Worm (Caenorhabditis elegans) whole organism, L1 larva: ENCODE measurements around the gene nstp-2.

Source experiments
- C04F5.9 ChIP-seq: sonication (generic microtip); optimal IDR thresholded peaks from 2 replicates; lab custom pipeline; 2016; ENCODE audit warnings: missing genetic modification characterization, missing compliant biosample characterization
- C16A3.4 ChIP-seq: fragments of 150-350 bp; optimal IDR thresholded peaks from 2 replicates; lab custom pipeline; 2014; ENCODE audit warnings: missing biosample characterization, missing genetic modification characterization
- C34B4.2 ChIP-seq: sonication (generic microtip); optimal IDR thresholded peaks from 2 replicates; lab custom pipeline; 2017; ENCODE audit warnings: mild to moderate bottlenecking, missing genetic modification characterization, missing compliant biosample characterization
- F16B12.6 ChIP-seq: fragments of 150-350 bp; optimal IDR thresholded peaks from 2 replicates; lab custom pipeline; 2014; ENCODE audit warnings: missing biosample characterization, missing genetic modification characterization
- Y116A8C.19 ChIP-seq: sonication (generic microtip); optimal IDR thresholded peaks from 2 replicates; lab custom pipeline; 2016; ENCODE audit warnings: missing compliant biosample characterization, missing genetic modification characterization, borderline replicate concordance
- aha-1 ChIP-seq: fragments of 150-350 bp; optimal IDR thresholded peaks from 2 replicates; lab custom pipeline; 2014; ENCODE audit warnings: missing biosample characterization, missing genetic modification characterization
- alr-1 ChIP-seq: fragments of 200-800 bp; sonication (Bioruptor generic); optimal IDR thresholded peaks from 2 replicates; lab custom pipeline; 2018; ENCODE audit warnings: borderline replicate concordance, mild to moderate bottlenecking, missing genetic modification characterization, missing compliant biosample characterization
- aly-2 ChIP-seq: fragments of 150-350 bp; optimal IDR thresholded peaks from 2 replicates; lab custom pipeline; 2014; ENCODE audit warnings: missing biosample characterization, missing genetic modification characterization
- blmp-1 ChIP-seq: fragments of 150-350 bp; optimal IDR thresholded peaks from 2 replicates; lab custom pipeline; 2014; ENCODE audit warnings: missing biosample characterization, missing genetic modification characterization
- ceh-88 ChIP-seq: fragments of 200-800 bp; sonication (Bioruptor generic); IDR thresholded peaks from 2 replicates; pipeline ENCODE4 v1.3.6; 2022; ENCODE audit warnings: missing genetic modification characterization, missing compliant biosample characterization
- ces-1 ChIP-seq: fragments of 150-350 bp; optimal IDR thresholded peaks from 2 replicates; lab custom pipeline; 2014; ENCODE audit warnings: missing biosample characterization, missing genetic modification reagents, missing genetic modification characterization
- dpl-1 ChIP-seq, 3 experiments: fragments of 150-350 bp in 2 of 3; sonication (generic microtip) in 1 of 3; optimal IDR thresholded peaks; 2 replicates each; lab custom pipeline; 2014 to 2017; ENCODE audit warnings: missing biosample characterization in 3 of 3, missing genetic modification characterization in 3 of 3, missing genetic modification reagents in 3 of 3
- dsc-1 ChIP-seq: sonication (generic microtip); optimal IDR thresholded peaks from 2 replicates; lab custom pipeline; 2016; ENCODE audit warnings: mild to moderate bottlenecking, missing genetic modification characterization, missing compliant biosample characterization
- egl-13 ChIP-seq: sonication (generic microtip); optimal IDR thresholded peaks from 2 replicates; lab custom pipeline; 2016; ENCODE audit warnings: missing genotype, missing genetic modification reagents, missing genetic modification characterization, missing compliant biosample characterization
- egl-27 ChIP-seq, 2 experiments: fragments of 150-350 bp in 1 of 2; sonication (generic microtip); optimal IDR thresholded peaks; 3 replicates each; lab custom pipeline; 2017 to 2018; ENCODE audit warnings: missing biosample characterization in 2 of 2, missing genetic modification characterization in 2 of 2, missing genetic modification reagents in 2 of 2
- ets-5 ChIP-seq: fragments of 200-800 bp; sonication (Bioruptor generic); IDR thresholded peaks from 2 replicates; pipeline ENCODE4 v1.3.6; 2022; ENCODE audit warnings: missing genetic modification characterization, missing compliant biosample characterization
- fkh-10 ChIP-seq: sonication (generic microtip); optimal IDR thresholded peaks from 2 replicates; lab custom pipeline; 2017; ENCODE audit warnings: missing biosample characterization, missing genetic modification reagents, missing genetic modification characterization
- fkh-4 ChIP-seq: sonication (generic microtip); optimal IDR thresholded peaks from 2 replicates; lab custom pipeline; 2016; ENCODE audit warnings: missing compliant biosample characterization, missing genetic modification characterization, borderline replicate concordance
- fos-1 ChIP-seq: fragments of 150-350 bp; optimal IDR thresholded peaks from 2 replicates; lab custom pipeline; 2014; ENCODE audit warnings: missing biosample characterization, missing genetic modification characterization
- hlh-17 ChIP-seq: fragments of 200-800 bp; sonication (Bioruptor generic); optimal IDR thresholded peaks from 2 replicates; lab custom pipeline; 2018; ENCODE audit warnings: missing genetic modification characterization, mild to moderate bottlenecking, missing compliant biosample characterization, moderate library complexity, borderline replicate concordance
- hlh-4 ChIP-seq: sonication (generic microtip); optimal IDR thresholded peaks from 2 replicates; lab custom pipeline; 2016; ENCODE audit warnings: mild to moderate bottlenecking, missing genetic modification characterization, missing compliant biosample characterization
- isw-1 ChIP-seq: fragments of 200-800 bp; sonication (Bioruptor generic); IDR thresholded peaks from 2 replicates; pipeline ENCODE4 v1.3.6; 2022; ENCODE audit warnings: missing genetic modification characterization, missing compliant biosample characterization
- lin-13 ChIP-seq: fragments of 150-350 bp; optimal IDR thresholded peaks from 2 replicates; lab custom pipeline; 2014; ENCODE audit warnings: missing biosample characterization, missing genetic modification reagents, missing genetic modification characterization
- lin-14 ChIP-seq: fragments of 200-800 bp; sonication (Bioruptor generic); optimal IDR thresholded peaks from 2 replicates; lab custom pipeline; 2018; ENCODE audit warnings: mild to moderate bottlenecking, missing genetic modification characterization, moderate library complexity, missing compliant biosample characterization
- lin-15B ChIP-seq: fragments of 150-350 bp; sonication (generic microtip); optimal IDR thresholded peaks from 3 replicates; lab custom pipeline; 2014; ENCODE audit warnings: missing biosample characterization, missing genetic modification characterization
- lin-35 ChIP-seq, 2 experiments: fragments of 150-350 bp; optimal IDR thresholded peaks; 2 replicates each; lab custom pipeline; 2014; ENCODE audit warnings: missing biosample characterization in 2 of 2, missing genetic modification characterization in 2 of 2, missing genetic modification reagents in 2 of 2
- lir-3 ChIP-seq: sonication (generic microtip); optimal IDR thresholded peaks from 2 replicates; lab custom pipeline; 2016; ENCODE audit warnings: mild to moderate bottlenecking, missing genetic modification characterization, moderate library complexity, missing compliant biosample characterization; ENCODE audit not compliant: poor library complexity
- lsy-2 ChIP-seq, 2 experiments: fragments of 150-350 bp; optimal IDR thresholded peaks; 2 replicates each; lab custom pipeline; 2014; ENCODE audit warnings: missing biosample characterization in 2 of 2, missing genetic modification characterization in 2 of 2
- mab-9 ChIP-seq: fragments of 200-800 bp; sonication (Bioruptor generic); IDR thresholded peaks from 2 replicates; pipeline ENCODE4 v1.3.6; 2022; ENCODE audit warnings: missing genetic modification reagents, missing genetic modification characterization, missing compliant biosample characterization
- mdl-1 ChIP-seq, 2 experiments: fragments of 150-350 bp; optimal IDR thresholded peaks; 2 replicates each; lab custom pipeline; 2014 to 2017; ENCODE audit warnings: missing biosample characterization in 2 of 2, missing genetic modification characterization in 2 of 2, inconsistent platforms in 1 of 2
- mep-1 ChIP-seq: fragments of 150-350 bp; optimal IDR thresholded peaks from 2 replicates; lab custom pipeline; 2014; ENCODE audit warnings: missing biosample characterization, missing genetic modification characterization
- nhr-19 ChIP-seq: fragments of 200-800 bp; sonication (Bioruptor generic); conservative IDR thresholded peaks from 2 replicates; pipeline ENCODE4 v1.3.6; 2022; ENCODE audit warnings: missing genetic modification characterization, missing compliant biosample characterization
- nhr-20 ChIP-seq: sonication (generic microtip); optimal IDR thresholded peaks from 2 replicates; lab custom pipeline; 2016; ENCODE audit warnings: mild to moderate bottlenecking, missing genetic modification characterization, missing compliant biosample characterization
- nhr-47 ChIP-seq: sonication (generic microtip); optimal IDR thresholded peaks from 2 replicates; lab custom pipeline; 2016; ENCODE audit warnings: mild to moderate bottlenecking, missing genetic modification characterization, moderate library complexity, missing compliant biosample characterization
- nhr-90 ChIP-seq: sonication (generic microtip); optimal IDR thresholded peaks from 2 replicates; lab custom pipeline; 2016; ENCODE audit warnings: mild to moderate bottlenecking, missing genetic modification characterization, missing compliant biosample characterization; ENCODE audit not compliant: poor library complexity
- pag-3 ChIP-seq: sonication (generic microtip); optimal IDR thresholded peaks from 2 replicates; lab custom pipeline; 2017; ENCODE audit warnings: missing genetic modification characterization, mild to moderate bottlenecking, missing compliant biosample characterization, antibody characterized with exemption, borderline replicate concordance; ENCODE audit not compliant: insufficient read depth
- skn-1 ChIP-seq: fragments of 150-350 bp; optimal IDR thresholded peaks from 2 replicates; lab custom pipeline; 2014; ENCODE audit warnings: missing biosample characterization, missing genetic modification characterization
- snu-23 ChIP-seq: sonication (generic microtip); optimal IDR thresholded peaks from 2 replicates; lab custom pipeline; 2016; ENCODE audit warnings: missing genetic modification characterization, missing compliant biosample characterization
- sox-4 ChIP-seq: sonication (generic microtip); optimal IDR thresholded peaks from 2 replicates; lab custom pipeline; 2016; ENCODE audit warnings: missing genetic modification characterization, missing compliant biosample characterization
- sptf-1 ChIP-seq: fragments of 150-350 bp; optimal IDR thresholded peaks from 2 replicates; lab custom pipeline; 2014; ENCODE audit warnings: missing biosample characterization, missing genetic modification characterization
- swsn-7 ChIP-seq: sonication (generic microtip); optimal IDR thresholded peaks from 2 replicates; lab custom pipeline; 2016; ENCODE audit warnings: missing genetic modification characterization, missing compliant biosample characterization
- unc-130 ChIP-seq: fragments of 150-350 bp; optimal IDR thresholded peaks from 2 replicates; lab custom pipeline; 2017; ENCODE audit warnings: missing biosample characterization, missing genetic modification characterization, inconsistent platforms
- unc-30 ChIP-seq: sonication (generic microtip); optimal IDR thresholded peaks from 2 replicates; lab custom pipeline; 2017; ENCODE audit warnings: missing biosample characterization, missing genetic modification characterization
- xbp-1 ChIP-seq: sonication (generic microtip); optimal IDR thresholded peaks from 2 replicates; lab custom pipeline; 2016; ENCODE audit warnings: missing genetic modification characterization, missing compliant biosample characterization
- zip-4 ChIP-seq: fragments of 200-800 bp; sonication (Bioruptor generic); optimal IDR thresholded peaks from 2 replicates; lab custom pipeline; 2018; ENCODE audit warnings: mild to moderate bottlenecking, missing genetic modification characterization, moderate library complexity, missing compliant biosample characterization
- ztf-11 ChIP-seq, 2 experiments: sonication (generic microtip); optimal IDR thresholded peaks; 2 replicates each; lab custom pipeline; 2016 to 2017; ENCODE audit warnings: missing genetic modification characterization in 2 of 2, missing biosample characterization in 1 of 2, missing compliant biosample characterization in 1 of 2
- ztf-4 ChIP-seq: fragments of 150-350 bp; optimal IDR thresholded peaks from 2 replicates; lab custom pipeline; 2014; ENCODE audit warnings: missing biosample characterization, missing genetic modification characterization

nstp-2 gene

ce11 chrIV:6556624-6557368, 49.2 kb downstream of the nstp-2 start, which contains the start of gene try-3 (continued):
- no peak for TF ChIP-seq unc-30
- TF ChIP-seq lin-35 (GFP tag; optimal IDR thresholded peaks at IDR 0.05; lab: Kevin White, UChicago), result peak; percentile 75 to 78
- TF ChIP-seq C04F5.9, result no peak
- peak; percentile 75 for TF ChIP-seq nhr-47
- TF ChIP-seq xbp-1 (tag; lab: Kevin White, UChicago), result peak; percentile 62
- no peak for TF ChIP-seq blmp-1 (tag; lab: Kevin White, UChicago)
- peak; percentile 54 for TF ChIP-seq lir-3 (tag; lab: Kevin White, UChicago)
- peak; percentile 60 for TF ChIP-seq nhr-19 (GFP tag; lab: Robert Waterston, UW)
- TF ChIP-seq ces-1, result no peak
- peak; percentile 65 for TF ChIP-seq C16A3.4 (tag; lab: Kevin White, UChicago)
- no peak for TF ChIP-seq ztf-4 (tag; lab: Kevin White, UChicago)
- no peak for TF ChIP-seq ets-5 (GFP tag; lab: Robert Waterston, UW)
- TF ChIP-seq egl-27 (tag; optimal IDR thresholded peaks at IDR 0.05; lab: Kevin White, UChicago), result no peak
- no peak for TF ChIP-seq sox-4 (tag; lab: Kevin White, UChicago)
- TF ChIP-seq hlh-17 (GFP tag; lab: Kevin White, UChicago), result no peak
- TF ChIP-seq mep-1 (tag; lab: Kevin White, UChicago), result peak; percentile 63
- TF ChIP-seq aly-2 (tag; lab: Kevin White, UChicago), result no peak
- TF ChIP-seq nhr-90 (tag; lab: Kevin White, UChicago), result peak; percentile 59
- peak; percentile 69 for TF ChIP-seq dsc-1 (tag; lab: Kevin White, UChicago)
- TF ChIP-seq sptf-1, result no peak
- TF ChIP-seq skn-1 (tag; lab: Kevin White, UChicago), result peak; percentile 72
- TF ChIP-seq swsn-7 (tag; lab: Kevin White, UChicago), result peak; percentile 74
- peak; percentile 2 for TF ChIP-seq F16B12.6 (tag; lab: Kevin White, UChicago)
- TF ChIP-seq fkh-4 (tag; lab: Kevin White, UChicago), result no peak
- TF ChIP-seq C34B4.2 (tag; lab: Kevin White, UChicago), result no peak
- TF ChIP-seq ztf-11 (tag; optimal IDR thresholded peaks at IDR 0.05; lab: Kevin White, UChicago), result peak in 1 of 2 experiments; percentile 31
- TF ChIP-seq unc-130 (tag; lab: Kevin White, UChicago), result peak; percentile 51
- peak; percentile 29 for TF ChIP-seq lin-15B
- TF ChIP-seq fos-1, result no peak
- TF ChIP-seq pag-3, result no peak
- TF ChIP-seq isw-1, result peak; percentile 30
- peak; percentile 43 for TF ChIP-seq fkh-10 (GFP tag; lab: Kevin White, UChicago)
- TF ChIP-seq aha-1, result no peak
- no peak for TF ChIP-seq hlh-4 (tag; lab: Kevin White, UChicago)
- TF ChIP-seq dpl-1 (GFP tag; optimal IDR thresholded peaks at IDR 0.05; lab: Kevin White, UChicago), result peak; percentile 46 to 59 (median 48)
- TF ChIP-seq ceh-88 (GFP tag; lab: Robert Waterston, UW), result peak; percentile 53; the same call in 1 of the 2 replicates
- peak; percentile 66 for TF ChIP-seq egl-13 (tag; lab: Kevin White, UChicago)

- TF ChIP-seq pag-3, result no peak
- TF ChIP-seq lsy-2 (tag; optimal IDR thresholded peaks at IDR 0.05; lab: Kevin White, UChicago), result peak; percentile 34 to 43
- TF ChIP-seq mdl-1 (tag; optimal IDR thresholded peaks at IDR 0.05; lab: Kevin White, UChicago), result peak in 1 of 2 experiments; percentile 74
- TF ChIP-seq xbp-1 (tag; lab: Kevin White, UChicago), result no peak
- TF ChIP-seq mab-9 (GFP tag; lab: Robert Waterston, UW), result no peak
- TF ChIP-seq sptf-1, result no peak
- TF ChIP-seq Y116A8C.19 (tag; lab: Kevin White, UChicago), result no peak
- peak; percentile 47 for TF ChIP-seq lin-14 (GFP tag; lab: Kevin White, UChicago)
- peak; percentile 76 for TF ChIP-seq nhr-20 (tag; lab: Kevin White, UChicago)
- no peak for TF ChIP-seq alr-1 (tag; lab: Kevin White, UChicago)
- no peak for TF ChIP-seq lin-13
- peak; percentile 50 for TF ChIP-seq nhr-90 (tag; lab: Kevin White, UChicago)
- no peak for TF ChIP-seq fkh-4 (tag; lab: Kevin White, UChicago)
- TF ChIP-seq aly-2 (tag; lab: Kevin White, UChicago), result no peak
- TF ChIP-seq fkh-10 (GFP tag; lab: Kevin White, UChicago), result no peak
- TF ChIP-seq zip-4 (GFP tag; lab: Kevin White, UChicago), result peak; percentile 63
- peak; percentile 51 for TF ChIP-seq snu-23 (GFP tag; lab: Kevin White, UChicago)
- TF ChIP-seq blmp-1 (tag; lab: Kevin White, UChicago), result peak; percentile 40
These were observed 50.3 kb downstream of the nstp-2 start, which contains the start of gene paqr-1 for ce11 chrIV:6555388-6556330. Gene paqr-1, minus strand, starts transcription at chrIV:6555438.
